Fruit fly (Drosophila melanogaster) S2 (cell line): Measurements from ENCODE around the gene Rph.

Experiments used
- CG8478 ChIP-seq: fragments of >200 bp; optimal IDR thresholded peaks from 2 replicates; lab custom pipeline; 2018
- CTCF ChIP-seq, 2 experiments: fragments of >200 bp; optimal IDR thresholded peaks; 2 replicates each; lab custom pipeline; 2018

dm6 chrX:10784330-10784778 lies 26.9 kb upstream of the Rph start:
- TF ChIP-seq CG8478 (lab: Kevin White, UChicago), result no peak
- no peak for TF ChIP-seq CTCF (optimal IDR thresholded peaks at IDR 0.05; lab: Kevin White, UChicago)
